Worm (Caenorhabditis elegans) whole organism, late embryonic: ENCODE data around the gene oac-49.
A peak's percentile ranks its signal among the peaks of the same experiment; 100 is the strongest.

Source experiments
- C08G9.2 ChIP-seq: sonication (generic microtip); optimal IDR thresholded peaks from 2 replicates; lab custom pipeline; 2016; ENCODE audit warnings: mild to moderate bottlenecking, missing genetic modification characterization, moderate library complexity, missing compliant biosample characterization
- K02D7.2 ChIP-seq: sonication (generic microtip); optimal IDR thresholded peaks from 2 replicates; lab custom pipeline; 2017; ENCODE audit warnings: mild to moderate bottlenecking, missing genetic modification characterization, missing compliant biosample characterization
- ama-1 ChIP-seq: fragments of 150-350 bp; optimal IDR thresholded peaks from 2 replicates; lab custom pipeline; 2014
- ceh-19 ChIP-seq: fragments of 200-800 bp; sonication (Bioruptor generic); optimal IDR thresholded peaks from 2 replicates; lab custom pipeline; 2018; ENCODE audit warnings: mild to moderate bottlenecking, missing genetic modification characterization, missing compliant biosample characterization
- ceh-22 ChIP-seq: sonication (generic microtip); optimal IDR thresholded peaks from 2 replicates; lab custom pipeline; 2017; ENCODE audit warnings: missing biosample characterization, missing genetic modification characterization
- ceh-24 ChIP-seq: sonication (generic microtip); optimal IDR thresholded peaks from 2 replicates; lab custom pipeline; 2016; ENCODE audit warnings: mild to moderate bottlenecking, missing genetic modification characterization, missing compliant biosample characterization
- ceh-30 ChIP-seq: fragments of 150-350 bp; optimal IDR thresholded peaks from 2 replicates; lab custom pipeline; 2014; ENCODE audit warnings: missing biosample characterization, missing genetic modification characterization
- ceh-34 ChIP-seq: sonication (generic microtip); optimal IDR thresholded peaks from 2 replicates; lab custom pipeline; 2016; ENCODE audit warnings: mild to moderate bottlenecking, missing genetic modification characterization, missing compliant biosample characterization
- che-1 ChIP-seq: sonication (generic microtip); optimal IDR thresholded peaks from 2 replicates; lab custom pipeline; 2016; ENCODE audit warnings: mild to moderate bottlenecking, missing genetic modification characterization, missing compliant biosample characterization
- dve-1 ChIP-seq: sonication (generic microtip); optimal IDR thresholded peaks from 2 replicates; lab custom pipeline; 2017; ENCODE audit warnings: antibody characterized with exemption, mild to moderate bottlenecking, missing genetic modification characterization, missing compliant biosample characterization
- eyg-1 ChIP-seq: sonication (generic microtip); optimal IDR thresholded peaks from 2 replicates; lab custom pipeline; 2016; ENCODE audit warnings: missing genotype, missing genetic modification characterization, missing compliant biosample characterization
- fkh-6 ChIP-seq: sonication (generic microtip); optimal IDR thresholded peaks from 2 replicates; lab custom pipeline; 2016; ENCODE audit warnings: missing genetic modification characterization, missing compliant biosample characterization
- hlh-13 ChIP-seq: fragments of 200-800 bp; sonication (Bioruptor generic); optimal IDR thresholded peaks from 2 replicates; lab custom pipeline; 2018; ENCODE audit warnings: mild to moderate bottlenecking, missing genetic modification characterization, missing compliant biosample characterization
- hlh-15 ChIP-seq: sonication (generic microtip); optimal IDR thresholded peaks from 2 replicates; lab custom pipeline; 2016; ENCODE audit warnings: missing genetic modification characterization, missing compliant biosample characterization
- hlh-6 ChIP-seq: sonication (generic microtip); optimal IDR thresholded peaks from 2 replicates; lab custom pipeline; 2016; ENCODE audit warnings: missing genotype, missing genetic modification characterization, missing compliant biosample characterization
- lim-6 ChIP-seq: sonication (generic microtip); optimal IDR thresholded peaks from 2 replicates; lab custom pipeline; 2016; ENCODE audit warnings: missing genetic modification characterization, missing compliant biosample characterization
- lin-11 ChIP-seq: fragments of 200-800 bp; sonication (Bioruptor generic); optimal IDR thresholded peaks from 2 replicates; lab custom pipeline; 2018; ENCODE audit warnings: mild to moderate bottlenecking, missing genetic modification characterization, missing compliant biosample characterization
- mec-3 ChIP-seq: sonication (generic microtip); optimal IDR thresholded peaks from 2 replicates; lab custom pipeline; 2016; ENCODE audit warnings: borderline replicate concordance, missing genetic modification characterization, missing compliant biosample characterization
- nfya-1 ChIP-seq: sonication (generic microtip); optimal IDR thresholded peaks from 2 replicates; lab custom pipeline; 2017; ENCODE audit warnings: missing genetic modification characterization, mild to moderate bottlenecking, missing compliant biosample characterization, antibody characterized with exemption, moderate library complexity
- nhr-232 ChIP-seq: sonication (generic microtip); optimal IDR thresholded peaks from 2 replicates; lab custom pipeline; 2016; ENCODE audit warnings: missing genetic modification characterization, missing compliant biosample characterization
- npax-4 ChIP-seq: sonication (generic microtip); optimal IDR thresholded peaks from 2 replicates; lab custom pipeline; 2016; ENCODE audit warnings: missing genetic modification characterization, missing compliant biosample characterization
- pax-1 ChIP-seq: fragments of 150-350 bp; optimal IDR thresholded peaks from 2 replicates; lab custom pipeline; 2014; ENCODE audit warnings: missing biosample characterization, missing genetic modification characterization
- pha-4 ChIP-seq: fragments of 150-350 bp; optimal IDR thresholded peaks from 2 replicates; lab custom pipeline; 2018; ENCODE audit warnings: missing biosample characterization, missing genetic modification reagents, missing genetic modification characterization
- pros-1 ChIP-seq: fragments of 150-350 bp; optimal IDR thresholded peaks from 2 replicates; lab custom pipeline; 2014; ENCODE audit warnings: missing biosample characterization, missing genetic modification reagents, missing genetic modification characterization
- ref-2 ChIP-seq: sonication (generic microtip); optimal IDR thresholded peaks from 2 replicates; lab custom pipeline; 2016; ENCODE audit warnings: missing genetic modification characterization, missing compliant biosample characterization
- sox-4 ChIP-seq: sonication (generic microtip); optimal IDR thresholded peaks from 2 replicates; lab custom pipeline; 2017; ENCODE audit warnings: mild to moderate bottlenecking, missing genetic modification characterization, inconsistent platforms, missing compliant biosample characterization
- syd-9 ChIP-seq: sonication (generic microtip); optimal IDR thresholded peaks from 2 replicates; lab custom pipeline; 2016; ENCODE audit warnings: mild to moderate bottlenecking, missing genetic modification characterization, moderate library complexity, missing compliant biosample characterization
- tbx-2 ChIP-seq: sonication (generic microtip); optimal IDR thresholded peaks from 2 replicates; lab custom pipeline; 2016; ENCODE audit warnings: missing genetic modification characterization, missing compliant biosample characterization
- tbx-7 ChIP-seq: sonication (generic microtip); optimal IDR thresholded peaks from 2 replicates; lab custom pipeline; 2016; ENCODE audit warnings: missing genotype, missing genetic modification characterization, missing compliant biosample characterization
- ttx-3 ChIP-seq: sonication (generic microtip); optimal IDR thresholded peaks from 2 replicates; lab custom pipeline; 2016; ENCODE audit warnings: missing genetic modification reagents, missing genetic modification characterization, missing compliant biosample characterization
- unc-42 ChIP-seq: sonication (generic microtip); optimal IDR thresholded peaks from 2 replicates; lab custom pipeline; 2016; ENCODE audit warnings: missing genotype, missing genetic modification characterization, missing compliant biosample characterization
- unc-86 ChIP-seq: sonication (generic microtip); optimal IDR thresholded peaks from 2 replicates; lab custom pipeline; 2016; ENCODE audit warnings: missing genetic modification characterization, missing compliant biosample characterization
- zip-5 ChIP-seq: sonication (generic microtip); optimal IDR thresholded peaks from 2 replicates; lab custom pipeline; 2016; ENCODE audit warnings: missing genetic modification characterization, missing compliant biosample characterization
- ztf-16 ChIP-seq: sonication (generic microtip); optimal IDR thresholded peaks from 2 replicates; lab custom pipeline; 2017; ENCODE audit warnings: missing genetic modification characterization, missing compliant biosample characterization

Gene oac-49

DNA sequence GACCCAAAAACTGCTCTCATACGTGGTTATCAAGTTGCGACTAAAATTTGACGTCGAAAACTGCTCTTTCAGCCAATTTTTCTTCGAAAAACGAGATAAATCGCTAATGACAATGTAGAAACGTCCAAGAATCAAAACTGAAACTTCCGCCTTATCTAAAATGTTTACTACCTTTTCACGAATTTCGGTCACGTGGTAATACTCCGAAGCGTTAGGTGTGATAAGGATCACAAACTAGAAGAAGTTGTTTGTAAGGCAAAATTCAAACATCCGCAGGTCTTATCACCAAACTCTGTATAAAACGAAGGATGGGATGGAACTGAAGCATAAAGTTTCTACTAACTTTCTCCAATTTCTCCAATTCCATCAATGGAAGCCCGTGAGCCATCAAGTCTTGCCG lies 12.6 kb downstream of the oac-49 start, which contains the start of gene sqst-3:
Gene sqst-3, plus strand, starts transcription at position 370 of the 400 bp plus-strand sequence.
- TF ChIP-seq ceh-22 (no peak), fkh-6 (tag; lab: Kevin White, UChicago) (no peak), ztf-16 (tag; lab: Kevin White, UChicago) (no peak), K02D7.2 (tag; lab: Kevin White, UChicago) (no peak), lim-6 (tag; lab: Kevin White, UChicago) (no peak), hlh-13 (no peak), che-1 (no peak)
- TF ChIP-seq, all 69 proteins: peak for 0

DNA sequence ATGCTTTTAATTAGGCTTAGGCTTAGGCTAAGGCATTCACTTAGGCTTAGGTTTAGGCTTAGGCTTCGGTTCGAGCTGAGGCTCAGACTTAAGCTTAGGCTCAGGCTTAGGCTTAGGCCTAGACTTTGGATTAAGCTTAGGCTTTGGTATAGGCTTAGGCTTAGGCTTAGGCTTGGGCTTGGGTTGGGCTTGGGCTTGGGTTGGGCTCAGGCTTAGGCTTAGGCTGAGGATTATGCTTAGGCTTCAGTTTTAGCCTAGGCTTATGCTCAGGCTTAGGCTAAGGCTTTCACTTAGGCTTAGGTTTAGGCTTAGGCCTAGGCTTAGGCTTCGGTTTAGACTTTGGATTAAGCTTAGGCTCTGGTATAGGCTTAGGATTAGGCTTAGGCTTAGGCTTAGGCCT lies 13.4 kb downstream of the oac-49 start:
- TF ChIP-seq K02D7.2 (tag; lab: Kevin White, UChicago): no peak
- TF ChIP-seq pros-1 (tag; lab: Kevin White, UChicago): no peak
- TF ChIP-seq dve-1 (tag; lab: Kevin White, UChicago): peak; percentile 91
- TF ChIP-seq pha-4 (tag; lab: Kevin White, UChicago): no peak
- no peak for TF ChIP-seq che-1
- no peak for TF ChIP-seq ama-1 (lab: Kevin White, UChicago)
- no peak for TF ChIP-seq eyg-1 (tag; lab: Kevin White, UChicago)

DNA sequence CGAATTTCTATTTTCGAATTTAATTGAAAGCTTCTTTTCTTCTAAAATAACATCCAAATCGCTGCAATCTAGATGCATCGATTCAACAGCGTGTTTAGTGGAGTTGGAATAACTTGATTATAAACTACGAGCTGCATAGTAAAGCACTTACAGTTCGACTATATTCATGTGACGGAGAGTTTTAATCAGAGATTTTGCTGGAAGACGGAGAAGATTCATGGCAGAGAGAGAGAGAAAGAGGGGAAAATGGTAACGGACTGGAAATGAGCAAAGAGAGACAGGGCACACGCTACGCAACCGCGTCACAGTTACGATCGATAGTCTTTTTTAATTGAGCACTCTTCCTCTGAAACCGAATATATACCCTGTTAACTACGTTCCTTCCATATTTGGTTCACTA lies 15.7 kb downstream of the oac-49 start, which contains the start of gene fbxb-116:
Gene fbxb-116, plus strand, starts transcription at position 301 of the 400 bp plus-strand sequence.
- TF ChIP-seq npax-4: no peak
- TF ChIP-seq ceh-19 (GFP tag; lab: Kevin White, UChicago): no peak
- TF ChIP-seq ref-2: no peak
- TF ChIP-seq unc-42 (tag; lab: Kevin White, UChicago): no peak
- TF ChIP-seq nhr-232 (tag; lab: Kevin White, UChicago): no peak
- no peak for TF ChIP-seq ceh-34 (tag; lab: Kevin White, UChicago)
- no peak for TF ChIP-seq syd-9
- no peak for TF ChIP-seq lin-11 (tag; lab: Kevin White, UChicago)
- TF ChIP-seq K02D7.2 (tag; lab: Kevin White, UChicago): no peak
- TF ChIP-seq ttx-3 (tag; lab: Kevin White, UChicago): no peak
- no peak for TF ChIP-seq ceh-22
- no peak for TF ChIP-seq lim-6 (tag; lab: Kevin White, UChicago)
- TF ChIP-seq sox-4 (tag; lab: Kevin White, UChicago): no peak
- no peak for TF ChIP-seq nfya-1 (tag; lab: Kevin White, UChicago)

- TF ChIP-seq unc-86 (no peak), tbx-2 (tag; lab: Kevin White, UChicago) (no peak), ceh-24 (tag; lab: Kevin White, UChicago) (no peak), ttx-3 (tag; lab: Kevin White, UChicago) (no peak), hlh-6 (tag; lab: Kevin White, UChicago) (no peak), hlh-15 (tag; lab: Kevin White, UChicago) (no peak), zip-5 (tag; lab: Kevin White, UChicago) (no peak), pax-1 (tag; lab: Kevin White, UChicago) (no peak), sox-4 (tag; lab: Kevin White, UChicago) (no peak), C08G9.2 (no peak), lim-6 (tag; lab: Kevin White, UChicago) (no peak), ceh-30 (tag; lab: Kevin White, UChicago) (no peak)
Measured at ce11 chrV:19237204-19237603, 19.4 kb downstream of the oac-49 start, which contains the start of gene fbxb-2. TSS of gene fbxb-2 (minus strand) at chrV:19237304.

DNA sequence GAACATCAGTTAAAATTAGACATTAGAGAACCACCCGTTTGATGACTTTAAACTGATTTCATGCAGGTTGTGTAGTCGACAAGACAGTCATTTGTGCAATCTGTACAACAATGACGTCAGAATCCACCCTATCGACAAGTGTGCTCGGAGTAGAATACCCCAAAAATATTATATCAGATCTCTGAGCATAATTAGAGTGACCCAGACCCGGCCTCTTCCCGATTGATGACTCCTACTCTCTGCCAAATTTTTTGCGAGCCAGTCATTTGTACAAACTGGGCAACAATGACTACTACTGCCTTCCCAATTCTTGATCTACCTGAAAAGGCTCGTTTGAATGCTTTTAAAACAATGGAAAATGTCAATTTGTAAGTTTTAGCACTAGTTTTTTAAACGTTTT lies 22.4 kb downstream of the oac-49 start, which contains the start of the genes fbxb-115 and fbxb-1:
Gene fbxb-115, minus strand, starts transcription at position 101 of the 400 bp plus-strand sequence.
Gene fbxb-1, plus strand, starts transcription at position 226 of the 400 bp plus-strand sequence.
- TF ChIP-seq dve-1 (tag; lab: Kevin White, UChicago): no peak
- TF ChIP-seq mec-3 (tag; lab: Kevin White, UChicago): no peak
- no peak for TF ChIP-seq tbx-7
